Fruit fly (Drosophila melanogaster): ENCODE data around the gene CG14220.

DNA sequence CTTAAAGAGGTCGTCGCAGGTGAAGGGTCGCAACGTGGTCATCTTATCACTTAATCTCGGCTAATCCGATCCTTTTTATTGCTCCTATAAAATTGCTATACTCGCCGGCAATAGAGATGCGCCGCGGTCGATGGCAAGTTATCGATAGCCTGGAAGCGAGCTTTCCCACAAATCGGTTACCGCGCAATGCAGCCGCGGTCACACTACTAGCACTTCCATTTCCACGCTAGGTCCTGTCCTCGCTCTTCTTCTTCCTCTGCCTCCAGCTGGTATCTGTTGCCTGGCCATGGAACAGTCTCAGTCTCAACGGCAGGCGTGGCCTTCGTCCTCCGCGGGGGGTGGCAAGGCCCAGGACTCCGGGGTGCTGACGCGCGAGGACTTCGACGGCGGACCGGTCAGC is 21.3 kb upstream of the CG14220 start, which contains the start of the genes Naa20A and MKP-4:
- TF ChIP-seq pan (optimal IDR thresholded peaks at IDR 0.05) (no peak), Hr83 (GFP tag; optimal IDR thresholded peaks at IDR 0.05; ENCODE audit: poor library complexity, severe bottlenecking) (no peak), Dif (GFP tag; optimal IDR thresholded peaks at IDR 0.05; ENCODE audit: partially characterized antibody) (no peak), sv (GFP tag; optimal IDR thresholded peaks at IDR 0.05) (no peak), usp (GFP tag; optimal IDR thresholded peaks at IDR 0.05) (no peak), psq (GFP tag; optimal IDR thresholded peaks at IDR 0.05) (no peak)

Measured in whole organism, wandering third instar larva.